Fruit fly (Drosophila melanogaster): Measurements from ENCODE around the gene amd.

Gene amd

dm6 chr2L:19161307-19161999 is 51.5 kb downstream of the amd start (continued):
- TF ChIP-seq seq (GFP tag; IDR thresholded peaks at IDR 0.05) (no peak), C15 (GFP tag; IDR thresholded peaks at IDR 0.05) (no peak), pum (GFP tag; optimal IDR thresholded peaks at IDR 0.05) (no peak), dmrt99B (tag; optimal IDR thresholded peaks at IDR 0.05) (no peak), ato (GFP tag; IDR thresholded peaks at IDR 0.05; ENCODE audit: partially characterized antibody) (no peak), CG4360 (GFP tag; IDR thresholded peaks at IDR 0.05) (peak; percentile 30; the same call in 1 of the 2 replicates), CG18619 (GFP tag; optimal IDR thresholded peaks at IDR 0.05) (no peak), CG10431 (GFP tag; optimal IDR thresholded peaks at IDR 0.05) (no peak), Rfx (GFP tag; IDR thresholded peaks at IDR 0.05) (no peak), CG10274 (GFP tag; optimal IDR thresholded peaks at IDR 0.05) (no peak), ab (GFP tag; optimal IDR thresholded peaks at IDR 0.05) (no peak), CG30020 (tag; optimal IDR thresholded peaks at IDR 0.05) (no peak), CG17385 (GFP tag; optimal IDR thresholded peaks at IDR 0.05) (peak; percentile 38), danr (GFP tag; IDR thresholded peaks at IDR 0.05) (no peak), CG18599 (GFP tag; optimal IDR thresholded peaks at IDR 0.05) (no peak), CG43689 (GFP tag; IDR thresholded peaks at IDR 0.05) (no peak), cad (GFP tag; optimal IDR thresholded peaks at IDR 0.05) (no peak), CG7556 (GFP tag; optimal IDR thresholded peaks at IDR 0.05) (no peak), CG14965 (GFP tag; optimal IDR thresholded peaks at IDR 0.05; ENCODE audit: borderline replicate concordance) (no peak), CG31365 (tag; optimal IDR thresholded peaks at IDR 0.05) (no peak), Aef1 (GFP tag; IDR thresholded peaks at IDR 0.05) (no peak), fu2 (GFP tag; optimal IDR thresholded peaks at IDR 0.05) (no peak), ftz-f1 (GFP tag; optimal IDR thresholded peaks at IDR 0.05) (no peak), GATAe (GFP tag; conservative IDR thresholded peaks at IDR 0.05) (no peak), slp2 (GFP tag; optimal IDR thresholded peaks at IDR 0.05) (no peak), lmd (GFP tag; IDR thresholded peaks at IDR 0.05) (no peak), Xrp1 (GFP tag; IDR thresholded peaks at IDR 0.05) (no peak), CG4424 (GFP tag; optimal IDR thresholded peaks at IDR 0.05) (no peak), cwo (GFP tag; optimal IDR thresholded peaks at IDR 0.05) (no peak), Oaz (GFP tag; IDR thresholded peaks at IDR 0.05) (no peak), CG15269 (tag; optimal IDR thresholded peaks at IDR 0.05) (no peak), CG2199 (GFP tag; IDR thresholded peaks at IDR 0.05) (peak; percentile 75), CG2889 (GFP tag; IDR thresholded peaks at IDR 0.05) (no peak), CG10366 (GFP tag; IDR thresholded peaks at IDR 0.05) (no peak), CG5180 (GFP tag; optimal IDR thresholded peaks at IDR 0.05) (no peak), CG2202 (tag; optimal IDR thresholded peaks at IDR 0.05) (no peak), bbx (GFP tag; IDR thresholded peaks at IDR 0.05; ENCODE audit: partially characterized antibody) (no peak), Dad (GFP tag; optimal IDR thresholded peaks at IDR 0.05) (no peak), CG4328 (GFP tag; optimal IDR thresholded peaks at IDR 0.05) (no peak), bowl (GFP tag; IDR thresholded peaks at IDR 0.05) (no peak), CG18476 (GFP tag; optimal IDR thresholded peaks at IDR 0.05) (no peak), luna (GFP tag; optimal IDR thresholded peaks at IDR 0.05) (no peak), CG15514 (GFP tag; optimal IDR thresholded peaks at IDR 0.05) (no peak), CG10267 (tag; optimal IDR thresholded peaks at IDR 0.05) (no peak), BEAF-32 (GFP tag; optimal IDR thresholded peaks at IDR 0.05) (no peak), CG17612 (GFP tag; IDR thresholded peaks at IDR 0.05) (no peak), H2.0 (GFP tag; IDR thresholded peaks at IDR 0.05) (no peak), Hmr (GFP tag; optimal IDR thresholded peaks at IDR 0.05) (no peak), twi (tag; optimal IDR thresholded peaks at IDR 0.05) (no peak), CG8765 (GFP tag; IDR thresholded peaks at IDR 0.05) (no peak), bsh (GFP tag; optimal IDR thresholded peaks at IDR 0.05) (peak in 1 of 2 experiments; percentile 94)
